Worm (Caenorhabditis elegans) whole organism, young adult: ENCODE measurements around the gene Y62H9A.15.

ENCODE experiments used
- B0035.1 ChIP-seq: sonication (generic microtip); optimal IDR thresholded peaks from 2 replicates; lab custom pipeline; 2016; ENCODE audit warnings: missing genetic modification characterization, mild to moderate bottlenecking, missing compliant biosample characterization, missing genotype, missing genetic modification reagents
- B0336.3 ChIP-seq: fragments of 200-800 bp; sonication (Bioruptor generic); IDR thresholded peaks from 2 replicates; pipeline ENCODE4 v1.3.6; 2022; ENCODE audit warnings: missing genetic modification characterization, missing compliant biosample characterization
- C06A6.2 ChIP-seq: fragments of 200-800 bp; sonication (Bioruptor generic); conservative IDR thresholded peaks from 2 replicates; pipeline ENCODE4 v1.3.6; 2022; ENCODE audit warnings: missing genetic modification characterization, missing compliant biosample characterization
- C17E4.6 ChIP-seq: fragments of 200-800 bp; sonication (Bioruptor generic); IDR thresholded peaks from 2 replicates; pipeline ENCODE4 v1.3.6; 2022; ENCODE audit warnings: missing genetic modification reagents, missing genetic modification characterization, missing compliant biosample characterization
- F23B12.7 ChIP-seq: sonication (generic microtip); optimal IDR thresholded peaks from 2 replicates; lab custom pipeline; 2017; ENCODE audit warnings: missing genetic modification characterization, mild to moderate bottlenecking, missing compliant biosample characterization, antibody characterized with exemption, moderate library complexity; ENCODE audit not compliant: insufficient read depth
- F33H1.4 ChIP-seq: fragments of 200-800 bp; sonication (Bioruptor generic); IDR thresholded peaks from 2 replicates; pipeline ENCODE4 v1.3.6; 2022; ENCODE audit warnings: missing genetic modification reagents, missing genetic modification characterization, missing compliant biosample characterization
- F49E8.2 ChIP-seq: sonication (generic microtip); optimal IDR thresholded peaks from 3 replicates; lab custom pipeline; 2017; ENCODE audit warnings: missing genetic modification characterization, mild to moderate bottlenecking, missing compliant biosample characterization, antibody characterized with exemption, moderate library complexity; ENCODE audit not compliant: insufficient read depth
- K12H6.12 ChIP-seq: fragments of 200-800 bp; sonication (Bioruptor generic); optimal IDR thresholded peaks from 2 replicates; lab custom pipeline; 2018; ENCODE audit warnings: mild to moderate bottlenecking, missing genetic modification characterization, missing compliant biosample characterization
- ama-1 ChIP-seq, 3 experiments: fragments of 150-350 bp in 1 of 3; sonication (generic microtip) in 2 of 3; optimal IDR thresholded peaks; 2 replicates each; lab custom pipeline; 2014 to 2018; ENCODE audit warnings: missing biosample characterization in 2 of 3, missing genetic modification characterization in 2 of 3, missing genetic modification reagents in 2 of 3
- atf-7 ChIP-seq: sonication (generic microtip); optimal IDR thresholded peaks from 2 replicates; lab custom pipeline; 2017; ENCODE audit warnings: mild to moderate bottlenecking, missing genetic modification characterization, missing compliant biosample characterization
- attf-6 ChIP-seq: fragments of 200-800 bp; sonication (Bioruptor generic); IDR thresholded peaks from 2 replicates; pipeline ENCODE4 v1.3.6; 2022; ENCODE audit warnings: missing genetic modification reagents, missing genetic modification characterization, missing compliant biosample characterization
- ccch-3 ChIP-seq: fragments of 200-800 bp; sonication (Bioruptor generic); optimal IDR thresholded peaks from 2 replicates; lab custom pipeline; 2018; ENCODE audit warnings: mild to moderate bottlenecking, missing genetic modification characterization, missing compliant biosample characterization
- ceh-79 ChIP-seq: sonication (generic microtip); optimal IDR thresholded peaks from 2 replicates; lab custom pipeline; 2017; ENCODE audit warnings: mild to moderate bottlenecking, missing genetic modification characterization, missing compliant biosample characterization
- ceh-91 ChIP-seq: fragments of 200-800 bp; sonication (Bioruptor generic); IDR thresholded peaks from 2 replicates; pipeline ENCODE4 v1.3.6; 2022; ENCODE audit warnings: missing genetic modification reagents, missing genetic modification characterization, missing compliant biosample characterization
- dox-1 ChIP-seq: fragments of 200-800 bp; sonication (Bioruptor generic); IDR thresholded peaks from 2 replicates; pipeline ENCODE4 v1.3.6; 2022; ENCODE audit warnings: missing genetic modification reagents, missing genetic modification characterization, missing compliant biosample characterization
- efl-1 ChIP-seq: fragments of 150-350 bp; optimal IDR thresholded peaks from 2 replicates; lab custom pipeline; 2014; ENCODE audit warnings: missing biosample characterization, missing genetic modification reagents, missing genetic modification characterization
- egl-18 ChIP-seq: fragments of 200-800 bp; sonication (Bioruptor generic); IDR thresholded peaks from 2 replicates; pipeline ENCODE4 v1.3.6; 2022; ENCODE audit warnings: missing genetic modification reagents, missing genetic modification characterization, missing compliant biosample characterization
- ekl-4 ChIP-seq: fragments of 200-800 bp; sonication (Bioruptor generic); IDR thresholded peaks from 2 replicates; pipeline ENCODE4 v1.3.6; 2022; ENCODE audit warnings: missing genetic modification reagents, missing genetic modification characterization, missing compliant biosample characterization
- him-1 ChIP-seq: sonication (generic microtip); optimal IDR thresholded peaks from 2 replicates; lab custom pipeline; 2016; ENCODE audit warnings: missing genotype, missing genetic modification reagents, missing genetic modification characterization, missing compliant biosample characterization
- hlh-12 ChIP-seq: sonication (generic microtip); optimal IDR thresholded peaks from 2 replicates; lab custom pipeline; 2016; ENCODE audit warnings: missing genetic modification characterization, missing compliant biosample characterization
- hlh-26 ChIP-seq: fragments of 200-800 bp; sonication (Bioruptor generic); conservative IDR thresholded peaks from 2 replicates; pipeline ENCODE4 v1.3.6; 2022; ENCODE audit warnings: missing genetic modification reagents, missing genetic modification characterization, missing compliant biosample characterization
- lag-1 ChIP-seq: fragments of 200-800 bp; sonication (Bioruptor generic); IDR thresholded peaks from 2 replicates; pipeline ENCODE4 v1.3.6; 2022; ENCODE audit warnings: missing genetic modification reagents, missing genetic modification characterization, missing compliant biosample characterization
- let-526 ChIP-seq: fragments of 200-800 bp; sonication (Bioruptor generic); IDR thresholded peaks from 2 replicates; pipeline ENCODE4 v1.3.6; 2022; ENCODE audit warnings: missing genetic modification reagents, missing genetic modification characterization, missing compliant biosample characterization
- let-607 ChIP-seq, 2 experiments: fragments of 200-800 bp in 1 of 2; sonication (Bioruptor generic) in 1 of 2; sonication (generic microtip) in 1 of 2; optimal IDR thresholded peaks; 2 replicates each; lab custom pipeline; 2016 to 2018; ENCODE audit warnings: mild to moderate bottlenecking in 2 of 2, missing compliant biosample characterization in 2 of 2, missing genetic modification characterization in 2 of 2, moderate library complexity in 2 of 2, missing genotype in 1 of 2
- lin-40 ChIP-seq: sonication (generic microtip); optimal IDR thresholded peaks from 2 replicates; lab custom pipeline; 2016; ENCODE audit warnings: missing genetic modification characterization, mild to moderate bottlenecking, missing compliant biosample characterization, missing genotype, missing genetic modification reagents
- nfya-2 ChIP-seq: fragments of 200-800 bp; sonication (Bioruptor generic); IDR thresholded peaks from 2 replicates; pipeline ENCODE4 v1.3.6; 2022; ENCODE audit warnings: missing genetic modification reagents, missing genetic modification characterization, missing compliant biosample characterization
- nhr-80 ChIP-seq: sonication (generic microtip); optimal IDR thresholded peaks from 2 replicates; lab custom pipeline; 2016; ENCODE audit warnings: missing genetic modification characterization, missing compliant biosample characterization
- rcor-1 ChIP-seq: fragments of 200-800 bp; sonication (Bioruptor generic); IDR thresholded peaks from 2 replicates; pipeline ENCODE4 v1.3.6; 2022; ENCODE audit warnings: missing genetic modification reagents, missing genetic modification characterization, missing compliant biosample characterization
- rec-8 ChIP-seq, 2 experiments: sonication (generic microtip); optimal IDR thresholded peaks; 2 replicates each; lab custom pipeline; 2016; ENCODE audit warnings: mild to moderate bottlenecking in 2 of 2, missing genetic modification characterization in 2 of 2, missing genetic modification reagents in 2 of 2, missing genotype in 2 of 2, missing biosample characterization in 1 of 2, missing compliant biosample characterization in 1 of 2, moderate library complexity in 1 of 2
- sea-2 ChIP-seq: fragments of 200-800 bp; sonication (Bioruptor generic); IDR thresholded peaks from 2 replicates; pipeline ENCODE4 v1.3.6; 2022; ENCODE audit warnings: missing genetic modification characterization, missing compliant biosample characterization
- sptf-2 ChIP-seq: fragments of 200-800 bp; sonication (Bioruptor generic); optimal IDR thresholded peaks from 2 replicates; lab custom pipeline; 2018; ENCODE audit warnings: mild to moderate bottlenecking, missing genetic modification characterization, missing compliant biosample characterization
- tbx-9 ChIP-seq: sonication (generic microtip); optimal IDR thresholded peaks from 2 replicates; lab custom pipeline; 2016; ENCODE audit warnings: borderline replicate concordance, missing genetic modification characterization, inconsistent platforms, missing compliant biosample characterization
- zim-3 ChIP-seq: sonication (generic microtip); optimal IDR thresholded peaks from 2 replicates; lab custom pipeline; 2017; ENCODE audit warnings: mild to moderate bottlenecking, missing genetic modification characterization, moderate library complexity, missing compliant biosample characterization
- ztf-22 ChIP-seq: fragments of 200-800 bp; sonication (Bioruptor generic); optimal IDR thresholded peaks from 2 replicates; lab custom pipeline; 2018; ENCODE audit warnings: mild to moderate bottlenecking, missing genetic modification characterization, moderate library complexity, missing compliant biosample characterization
- ztf-6 ChIP-seq: fragments of 200-800 bp; sonication (Bioruptor generic); IDR thresholded peaks from 2 replicates; pipeline ENCODE4 v1.3.6; 2022; ENCODE audit warnings: missing genetic modification reagents, missing genetic modification characterization, missing compliant biosample characterization

Gene Y62H9A.15

ce11 chrX:11899031-11899430 lies 10.9 kb downstream of the Y62H9A.15 start:
- no peak for TF ChIP-seq ztf-22 (GFP tag; lab: Kevin White, UChicago)
- TF ChIP-seq him-1 = no peak
- TF ChIP-seq let-526 = no peak
- no peak for TF ChIP-seq lag-1 (GFP tag; lab: Robert Waterston, UW)
- TF ChIP-seq ztf-6 (GFP tag; lab: Robert Waterston, UW) = no peak
- no peak for TF ChIP-seq rec-8 (tag; optimal IDR thresholded peaks at IDR 0.05; lab: Kevin White, UChicago)
- no peak for TF ChIP-seq K12H6.12 (tag; lab: Kevin White, UChicago)
- TF ChIP-seq F23B12.7 = no peak
- no peak for TF ChIP-seq B0035.1 (tag; lab: Kevin White, UChicago)
- TF ChIP-seq ceh-79 (tag; lab: Kevin White, UChicago) = no peak
- TF ChIP-seq ceh-91 (GFP tag; lab: Robert Waterston, UW) = no peak
- no peak for TF ChIP-seq F49E8.2 (tag; lab: Kevin White, UChicago)
- TF ChIP-seq F33H1.4 (GFP tag; lab: Robert Waterston, UW) = no peak
- no peak for TF ChIP-seq C06A6.2 (GFP tag; lab: Robert Waterston, UW)
- TF ChIP-seq hlh-12 = no peak
- no peak for TF ChIP-seq tbx-9 (tag; lab: Kevin White, UChicago)

ce11 chrX:11898040-11898439 lies 11.9 kb downstream of the Y62H9A.15 start, which contains the start of gene Y62H9A.9:
Y62H9A.9 (minus strand) TSS chrX:11898140.
- TF ChIP-seq ztf-6 (GFP tag; lab: Robert Waterston, UW) (no peak), ekl-4 (GFP tag; lab: Robert Waterston, UW) (no peak), hlh-26 (GFP tag; lab: Robert Waterston, UW) (no peak), efl-1 (GFP tag; lab: Kevin White, UChicago) (no peak), dox-1 (GFP tag; lab: Robert Waterston, UW) (no peak)
- TF ChIP-seq, all 124 proteins: peak for 0

ce11 chrX:11896708-11897107 lies 13.2 kb downstream of the Y62H9A.15 start:
- TF ChIP-seq sptf-2 (GFP tag; lab: Kevin White, UChicago) (no peak), rcor-1 (no peak), K12H6.12 (tag; lab: Kevin White, UChicago) (no peak), nfya-2 (GFP tag; lab: Robert Waterston, UW) (no peak), ccch-3 (no peak), atf-7 (no peak), F49E8.2 (tag; lab: Kevin White, UChicago) (no peak), nhr-80 (no peak), B0035.1 (tag; lab: Kevin White, UChicago) (no peak), lin-40 (tag; lab: Kevin White, UChicago) (no peak), zim-3 (tag; lab: Kevin White, UChicago) (no peak), attf-6 (GFP tag; lab: Robert Waterston, UW) (no peak), sea-2 (GFP tag; lab: Robert Waterston, UW) (no peak), B0336.3 (GFP tag; lab: Robert Waterston, UW) (no peak), C17E4.6 (GFP tag; lab: Robert Waterston, UW) (no peak), ama-1 (optimal IDR thresholded peaks at IDR 0.05; lab: Kevin White, UChicago) (no peak), ama-1 (GFP tag; optimal IDR thresholded peaks at IDR 0.05; lab: Kevin White, UChicago) (no peak), let-607 (tag; optimal IDR thresholded peaks at IDR 0.05; lab: Kevin White, UChicago) (no peak), egl-18 (GFP tag; lab: Robert Waterston, UW) (no peak)
